Worm (Caenorhabditis elegans) whole organism, midembryonic: ENCODE results near the gene lact-4.

Source experiments
- tab-1 ChIP-seq: fragments of 200-800 bp; sonication (Bioruptor generic); IDR thresholded peaks from 2 replicates; pipeline ENCODE4 v1.3.6; 2022; ENCODE audit warnings: missing genetic modification characterization, missing compliant biosample characterization
- ztf-29 ChIP-seq: fragments of 200-800 bp; sonication (Bioruptor generic); IDR thresholded peaks from 2 replicates; pipeline ENCODE4 v1.3.6; 2022; ENCODE audit warnings: missing genetic modification reagents, missing genetic modification characterization, missing compliant biosample characterization

ce11 chrII:8475306-8475822, 4.9 kb downstream of the lact-4 start, which contains the start of the genes M05D6.1 and M05D6.3:
- TF ChIP-seq tab-1 (GFP tag; lab: Robert Waterston, UW) (no peak), ztf-29 (GFP tag; lab: Robert Waterston, UW) (no peak)
